Worm (Caenorhabditis elegans): ENCODE measurements around the gene mex-1.

mex-1 gene

DNA sequence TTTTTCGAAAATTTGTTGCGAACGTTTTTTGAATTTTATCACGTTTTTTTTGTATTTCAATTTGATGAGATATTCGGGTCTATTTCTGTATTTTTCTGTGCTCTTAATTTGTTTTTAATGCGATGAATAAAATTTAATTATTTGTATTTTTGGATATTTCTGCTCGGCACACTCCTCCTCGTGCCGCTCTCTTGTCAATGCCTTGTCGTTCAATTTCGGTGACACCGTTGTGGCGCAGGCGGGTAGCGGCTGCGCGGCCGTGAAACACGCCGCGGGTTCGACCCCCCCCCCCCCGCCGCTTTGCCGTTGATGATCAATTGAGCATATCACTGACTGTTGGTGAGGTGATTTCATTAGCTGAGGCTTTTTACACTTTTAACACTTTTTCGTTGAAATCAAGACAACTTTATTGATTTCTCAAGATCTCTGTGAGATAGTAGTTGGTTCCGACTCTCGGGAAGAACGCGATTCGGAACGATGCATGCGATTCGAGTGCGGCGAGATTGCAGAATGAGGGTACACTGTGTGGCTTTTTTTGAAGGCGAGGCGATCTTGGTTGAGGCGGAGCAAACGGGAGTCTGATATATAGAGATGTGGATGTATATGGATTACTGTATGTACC, 7.7 kb upstream of the mex-1 start (continued):
- TF ChIP-seq daf-8 (GFP tag; IDR thresholded peaks at IDR 0.05): peak; percentile 90
- TF ChIP-seq Y105C5A.15 (GFP tag; IDR thresholded peaks at IDR 0.05): peak; percentile 99
- TF ChIP-seq dmd-6 (GFP tag; IDR thresholded peaks at IDR 0.05): peak; percentile 86
- peak; percentile 57 for TF ChIP-seq attf-4 (tag; optimal IDR thresholded peaks at IDR 0.05)
- peak; percentile 84 for TF ChIP-seq nhr-48 (tag; optimal IDR thresholded peaks at IDR 0.05)
- no peak for TF ChIP-seq fos-1 (tag; optimal IDR thresholded peaks at IDR 0.05)
- peak; percentile 88 for TF ChIP-seq mep-1 (tag; optimal IDR thresholded peaks at IDR 0.05)
- TF ChIP-seq mdt-29 (GFP tag; IDR thresholded peaks at IDR 0.05): peak; percentile 88
- no peak for TF ChIP-seq ceh-28 (tag; optimal IDR thresholded peaks at IDR 0.05)
- peak; percentile 86 for TF ChIP-seq F10B5.3 (tag; optimal IDR thresholded peaks at IDR 0.05)
- no peak for TF ChIP-seq zag-1 (tag; optimal IDR thresholded peaks at IDR 0.05)
- peak; percentile 85 for TF ChIP-seq hlh-11 (tag; optimal IDR thresholded peaks at IDR 0.05)
- TF ChIP-seq T26A8.4 (GFP tag; IDR thresholded peaks at IDR 0.05): peak; percentile 96
- TF ChIP-seq nhr-42 (GFP tag; IDR thresholded peaks at IDR 0.05): peak; percentile 91
- peak; percentile 96 for TF ChIP-seq tra-1 (GFP tag; IDR thresholded peaks at IDR 0.05)
- no peak for TF ChIP-seq nhr-10 (tag; optimal IDR thresholded peaks at IDR 0.05)
- no peak for TF ChIP-seq ceh-82 (tag; optimal IDR thresholded peaks at IDR 0.05)
- TF ChIP-seq set-16 (GFP tag; IDR thresholded peaks at IDR 0.05): peak; percentile 100
- no peak for TF ChIP-seq egl-27 (tag; optimal IDR thresholded peaks at IDR 0.05)
- peak; percentile 98 for TF ChIP-seq Y5F2A.4 (GFP tag; optimal IDR thresholded peaks at IDR 0.05)
- TF ChIP-seq nhr-41 (GFP tag; IDR thresholded peaks at IDR 0.05): peak; percentile 97
- peak; percentile 71 for TF ChIP-seq hlh-30 (tag; optimal IDR thresholded peaks at IDR 0.05; ENCODE audit: insufficient read depth)
- peak; percentile 97 for TF ChIP-seq Y75B8A.6 (GFP tag; IDR thresholded peaks at IDR 0.05)
- TF ChIP-seq unc-62 (GFP tag; optimal IDR thresholded peaks at IDR 0.05 in 1 of 2): peak in 1 of 2 experiments; percentile 73
- no peak for TF ChIP-seq unc-62 (tag; optimal IDR thresholded peaks at IDR 0.05)
- TF ChIP-seq dpl-1 (GFP tag; optimal IDR thresholded peaks at IDR 0.05): peak; percentile 32
- no peak for TF ChIP-seq lin-39 (tag; optimal IDR thresholded peaks at IDR 0.05)
- TF ChIP-seq ceh-62 (tag; optimal IDR thresholded peaks at IDR 0.05): no peak
- peak; percentile 97 for TF ChIP-seq ctbp-1 (GFP tag; IDR thresholded peaks at IDR 0.05)
- TF ChIP-seq ces-1 (GFP tag; optimal IDR thresholded peaks at IDR 0.05): no peak
- TF ChIP-seq spr-3 (GFP tag; optimal IDR thresholded peaks at IDR 0.05): peak; percentile 94
- peak; percentile 94 for TF ChIP-seq lin-38 (GFP tag; IDR thresholded peaks at IDR 0.05)
- TF ChIP-seq nhr-102 (tag; optimal IDR thresholded peaks at IDR 0.05): peak; percentile 88
- peak; percentile 98 to 99 for TF ChIP-seq madf-5 (GFP tag; IDR thresholded peaks at IDR 0.05)
- TF ChIP-seq aha-1 (tag): peak; percentile 87
- TF ChIP-seq nhr-11 (tag; optimal IDR thresholded peaks at IDR 0.05): no peak
- no peak for TF ChIP-seq ZK546.5 (tag; optimal IDR thresholded peaks at IDR 0.05)
- TF ChIP-seq pha-4 (GFP tag; IDR thresholded peaks at IDR 0.05): peak; percentile 99
- no peak for TF ChIP-seq pha-4 (tag; optimal IDR thresholded peaks at IDR 0.05)
- TF ChIP-seq lim-7 (GFP tag; IDR thresholded peaks at IDR 0.05): peak; percentile 100
- TF ChIP-seq nhr-237 (tag; optimal IDR thresholded peaks at IDR 0.05): no peak
- TF ChIP-seq php-3 (GFP tag; IDR thresholded peaks at IDR 0.05): peak; percentile 94
- TF ChIP-seq zfp-3 (GFP tag; conservative IDR thresholded peaks at IDR 0.05): peak; percentile 89
- TF ChIP-seq aly-2 (tag; optimal IDR thresholded peaks at IDR 0.05): no peak
- TF ChIP-seq lin-1 (GFP tag; IDR thresholded peaks at IDR 0.05): peak; percentile 97
- peak; percentile 85 for TF ChIP-seq lin-29 (GFP tag; IDR thresholded peaks at IDR 0.05)
- TF ChIP-seq sdz-12 (GFP tag; optimal IDR thresholded peaks at IDR 0.05): peak; percentile 98
- peak; percentile 99 for TF ChIP-seq arid-1 (GFP tag; conservative IDR thresholded peaks at IDR 0.05)
- TF ChIP-seq mxl-2 (GFP tag; conservative IDR thresholded peaks at IDR 0.05): peak; percentile 91
- TF ChIP-seq hif-1 (tag; optimal IDR thresholded peaks at IDR 0.05): peak; percentile 53 to 84
- TF ChIP-seq unc-39 (tag; optimal IDR thresholded peaks at IDR 0.05): no peak
- no peak for TF ChIP-seq cey-2 (tag; optimal IDR thresholded peaks at IDR 0.05; ENCODE audit: borderline replicate concordance, insufficient read depth)

Measured in whole organism, L4 larva.